Worm (Caenorhabditis elegans): Measurements from ENCODE around the gene F44F4.3.
"Not testable (repeated sequence)": the region's sequence is repeated elsewhere in the genome, so short reads cannot be mapped to it uniquely, and the experiment has no call there.

F44F4.3 gene

DNA sequence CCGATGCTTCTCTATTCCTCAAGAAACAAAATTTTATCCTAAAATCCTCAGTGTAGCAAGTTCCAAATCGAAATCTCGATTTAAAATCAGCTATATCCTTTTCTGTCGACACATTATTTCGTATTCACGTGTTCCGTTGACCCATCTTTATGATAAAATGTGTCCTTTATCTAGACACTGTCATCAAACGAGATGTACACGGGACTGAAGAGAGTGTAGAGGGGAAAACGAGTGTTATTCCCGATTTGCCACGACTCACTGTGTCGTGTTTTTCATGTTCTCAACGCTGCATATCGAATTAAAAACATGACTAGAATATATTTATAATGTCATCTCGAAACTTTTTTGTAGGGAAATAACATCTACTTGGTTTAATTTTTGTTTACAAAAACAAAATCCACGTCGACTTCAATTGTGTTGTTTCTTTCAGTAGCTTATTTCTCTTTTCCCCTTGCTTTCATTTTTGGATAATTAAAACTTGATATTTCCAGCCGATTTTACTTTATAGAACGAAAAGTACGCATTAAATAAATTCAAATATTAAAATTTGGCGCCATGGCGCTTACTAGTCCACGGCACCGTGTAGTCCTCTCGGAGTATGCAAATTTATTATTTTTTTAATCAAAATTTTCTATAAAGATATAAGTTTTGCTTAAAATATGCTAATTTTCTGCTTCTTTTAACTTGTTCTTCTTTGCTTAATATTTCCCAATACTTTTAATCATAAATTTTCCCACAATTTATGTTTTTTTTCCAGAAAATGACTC lies 40.3 kb upstream of the F44F4.3 start, which contains the start of gene metr-1:
Gene metr-1, plus strand, starts transcription at position 758 of the 767 bp plus-strand sequence.
- TF ChIP-seq ets-7 (tag; optimal IDR thresholded peaks at IDR 0.05) (no peak), ama-1 (optimal IDR thresholded peaks at IDR 0.05) (no peak), tbx-37 (GFP tag; conservative IDR thresholded peaks at IDR 0.05) (no peak), scrt-1 (GFP tag; IDR thresholded peaks at IDR 0.05) (no peak), ceh-13 (GFP tag; optimal IDR thresholded peaks at IDR 0.05) (no peak), tbx-11 (GFP tag; IDR thresholded peaks at IDR 0.05) (no peak), pes-1 (GFP tag; IDR thresholded peaks at IDR 0.05) (no peak), B0310.2 (tag; optimal IDR thresholded peaks at IDR 0.05) (no peak), aly-1 (tag; optimal IDR thresholded peaks at IDR 0.05) (no peak), sea-1 (GFP tag; conservative IDR thresholded peaks at IDR 0.05) (no peak), flt-1 (GFP tag; IDR thresholded peaks at IDR 0.05) (no peak), hmg-4 (GFP tag; optimal IDR thresholded peaks at IDR 0.05) (no peak), hnd-1 (tag; optimal IDR thresholded peaks at IDR 0.05) (no peak), hmbx-1 (tag; optimal IDR thresholded peaks at IDR 0.05) (no peak), F13C5.2 (tag; optimal IDR thresholded peaks at IDR 0.05) (no peak)

DNA sequence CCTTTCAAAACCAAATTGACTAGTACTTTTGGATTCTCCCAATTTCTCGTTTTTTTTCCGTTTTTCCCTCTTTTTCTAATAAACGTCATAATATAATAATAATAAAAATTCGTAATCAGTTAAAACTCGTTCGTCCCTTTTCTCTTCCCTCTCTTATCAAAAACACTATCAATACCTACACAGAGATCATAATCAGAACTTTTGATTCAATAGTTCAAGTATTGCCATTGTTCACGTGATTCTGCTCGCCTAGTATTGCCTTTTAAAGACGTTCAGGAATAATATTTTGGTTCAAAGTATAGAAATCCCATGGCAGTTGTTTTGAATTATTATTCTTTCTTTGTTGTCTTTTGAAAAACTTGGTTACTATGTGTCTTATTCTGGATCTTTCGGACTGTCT lies 39.0 kb upstream of the F44F4.3 start:
- TF ChIP-seq B0310.2 (tag; optimal IDR thresholded peaks at IDR 0.05) (no peak), flt-1 (GFP tag; IDR thresholded peaks at IDR 0.05) (no peak), hmbx-1 (tag; optimal IDR thresholded peaks at IDR 0.05) (no peak), ceh-13 (GFP tag; optimal IDR thresholded peaks at IDR 0.05) (no peak), hmg-4 (GFP tag; optimal IDR thresholded peaks at IDR 0.05) (no peak)

DNA sequence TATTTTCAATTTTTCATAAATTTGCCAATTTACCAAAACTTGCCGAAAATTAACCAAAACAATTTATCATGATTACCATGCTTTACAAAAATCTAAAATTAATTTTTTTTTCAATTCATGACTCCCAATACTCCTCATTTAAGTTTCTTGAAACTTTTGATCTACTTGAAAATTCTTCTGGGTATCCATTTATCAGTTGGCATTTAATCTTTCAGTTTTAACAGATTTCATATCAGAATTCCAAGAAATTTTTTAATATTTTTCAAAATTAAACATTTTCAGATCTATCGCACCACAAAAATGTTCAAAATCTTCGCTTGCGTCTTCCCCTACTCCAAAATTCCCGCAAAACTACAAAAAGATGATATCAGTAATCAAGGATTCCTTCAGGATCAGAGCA lies 38.2 kb upstream of the F44F4.3 start, which contains the start of gene Y19D2B.2:
Gene Y19D2B.2, plus strand, starts transcription at position 301 of the 400 bp plus-strand sequence.
- TF ChIP-seq pes-1 (GFP tag; IDR thresholded peaks at IDR 0.05): no peak

DNA sequence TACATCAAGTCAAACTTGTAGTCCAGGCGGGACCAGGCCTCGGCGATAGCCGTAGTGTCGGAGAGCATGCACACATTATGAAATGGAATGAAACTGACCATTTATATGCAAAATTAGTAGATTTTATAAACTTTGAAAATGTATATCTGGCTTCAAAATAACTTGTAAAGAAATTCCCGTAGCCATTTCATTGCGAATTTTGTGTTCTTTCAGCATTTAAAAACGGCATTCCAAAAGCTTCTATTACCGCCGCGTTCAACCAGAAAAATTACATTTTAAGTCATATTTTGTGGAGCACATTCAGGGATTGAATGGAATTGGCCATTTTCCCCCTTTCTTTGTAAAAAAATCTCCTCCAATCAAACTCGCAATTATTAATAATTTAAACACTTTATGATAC lies 37.2 kb upstream of the F44F4.3 start, which contains the start of gene Y19D2B.1:
Gene Y19D2B.1, minus strand, starts transcription at position 101 of the 400 bp plus-strand sequence.
- not testable (repeated sequence) for TF ChIP-seq ets-7 (tag; optimal IDR thresholded peaks at IDR 0.05); scrt-1 (GFP tag; IDR thresholded peaks at IDR 0.05); ama-1 (optimal IDR thresholded peaks at IDR 0.05)

DNA sequence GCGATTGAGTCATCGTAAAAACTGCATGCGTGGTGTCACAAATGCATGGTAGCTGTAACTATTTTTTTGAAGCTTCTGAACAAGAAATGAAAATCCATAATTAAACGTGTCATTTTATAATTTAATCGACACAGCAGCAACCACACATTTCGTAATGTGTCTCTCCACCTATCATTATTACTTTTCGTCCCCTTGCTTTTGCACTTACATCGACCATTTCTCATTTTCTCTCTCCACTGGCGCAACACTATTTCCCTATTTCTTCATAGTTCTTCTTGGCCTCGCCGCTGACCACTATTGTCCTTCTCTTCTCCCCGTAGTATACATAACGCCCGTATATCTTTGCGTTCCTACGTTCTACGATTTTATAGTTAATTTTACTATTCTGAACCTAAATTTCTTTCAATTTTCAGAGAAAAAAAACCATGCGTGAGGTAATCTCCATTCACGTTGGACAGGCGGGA lies 32.6 kb upstream of the F44F4.3 start, which contains the start of gene tba-4:
Gene tba-4, plus strand, starts transcription at position 414 of the 464 bp plus-strand sequence.
- TF ChIP-seq tbx-37 (GFP tag; conservative IDR thresholded peaks at IDR 0.05): no peak
- TF ChIP-seq sea-1 (GFP tag; conservative IDR thresholded peaks at IDR 0.05): no peak
- TF ChIP-seq flt-1 (GFP tag; IDR thresholded peaks at IDR 0.05): no peak
- TF ChIP-seq tra-4 (tag; optimal IDR thresholded peaks at IDR 0.05): no peak
- TF ChIP-seq hmbx-1 (tag; optimal IDR thresholded peaks at IDR 0.05): no peak
- no peak for TF ChIP-seq ceh-36 (tag; optimal IDR thresholded peaks at IDR 0.05)
- TF ChIP-seq B0310.2 (tag; optimal IDR thresholded peaks at IDR 0.05): no peak
- TF ChIP-seq aly-1 (tag; optimal IDR thresholded peaks at IDR 0.05): no peak
- no peak for TF ChIP-seq scrt-1 (GFP tag; IDR thresholded peaks at IDR 0.05)
- no peak for TF ChIP-seq hnd-1 (tag; optimal IDR thresholded peaks at IDR 0.05)
- TF ChIP-seq F13C5.2 (tag; optimal IDR thresholded peaks at IDR 0.05): no peak
- no peak for TF ChIP-seq ets-7 (tag; optimal IDR thresholded peaks at IDR 0.05)
- TF ChIP-seq ama-1 (optimal IDR thresholded peaks at IDR 0.05): no peak
- no peak for TF ChIP-seq ceh-13 (GFP tag; optimal IDR thresholded peaks at IDR 0.05)
- TF ChIP-seq tbx-11 (GFP tag; IDR thresholded peaks at IDR 0.05): no peak
- TF ChIP-seq hmg-4 (GFP tag; optimal IDR thresholded peaks at IDR 0.05): no peak
- no peak for TF ChIP-seq pes-1 (GFP tag; IDR thresholded peaks at IDR 0.05)

DNA sequence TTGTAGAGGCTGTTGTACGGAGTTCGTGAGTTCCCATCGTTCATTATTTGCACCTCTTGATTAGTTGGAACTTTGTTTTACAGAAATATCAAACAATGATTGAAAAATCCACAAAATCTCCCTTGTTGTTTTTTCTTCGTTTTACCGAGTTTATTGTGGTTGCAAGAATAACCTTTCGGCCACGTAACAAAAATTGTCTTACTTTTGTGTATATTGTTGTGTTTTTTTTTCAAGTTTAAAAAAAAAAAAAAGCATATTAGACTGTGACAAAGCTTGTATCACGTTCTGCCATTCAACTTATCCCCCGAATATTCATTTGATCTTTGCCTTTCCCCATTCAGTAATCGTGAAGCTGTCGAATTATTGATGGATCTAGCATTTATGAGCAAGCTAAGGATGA lies 31.5 kb upstream of the F44F4.3 start, which contains the start of gene F44F4.10:
Gene F44F4.10, minus strand, starts transcription at position 101 of the 400 bp plus-strand sequence.
- no peak for TF ChIP-seq tbx-11 (GFP tag; IDR thresholded peaks at IDR 0.05)
- TF ChIP-seq aly-1 (tag; optimal IDR thresholded peaks at IDR 0.05): no peak
- no peak for TF ChIP-seq tra-4 (tag; optimal IDR thresholded peaks at IDR 0.05)
- no peak for TF ChIP-seq B0310.2 (tag; optimal IDR thresholded peaks at IDR 0.05)
- TF ChIP-seq flt-1 (GFP tag; IDR thresholded peaks at IDR 0.05): no peak
- TF ChIP-seq hmbx-1 (tag; optimal IDR thresholded peaks at IDR 0.05): no peak
- TF ChIP-seq ceh-36 (tag; optimal IDR thresholded peaks at IDR 0.05): no peak
- TF ChIP-seq tbx-37 (GFP tag; conservative IDR thresholded peaks at IDR 0.05): no peak
- no peak for TF ChIP-seq hmg-4 (GFP tag; optimal IDR thresholded peaks at IDR 0.05)
- TF ChIP-seq ama-1 (optimal IDR thresholded peaks at IDR 0.05): no peak

DNA sequence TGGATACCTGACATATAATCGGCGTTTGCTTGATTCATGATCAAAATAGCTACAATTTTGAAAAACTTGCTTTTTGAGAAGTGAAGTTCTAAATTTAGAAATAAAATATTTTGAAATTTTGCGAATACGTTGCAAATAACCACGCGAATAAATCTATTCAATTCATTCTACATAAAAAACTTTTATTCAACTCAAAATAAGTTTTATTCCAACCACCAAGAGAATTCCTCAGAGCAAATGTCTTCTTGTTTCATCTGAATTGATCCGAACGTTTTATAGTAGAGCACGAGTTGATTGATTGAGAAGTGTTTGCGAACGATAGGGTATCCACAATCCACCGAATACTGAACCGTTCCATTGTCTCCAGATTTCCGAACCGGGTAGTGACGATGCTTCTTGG lies 30.0 kb upstream of the F44F4.3 start, which contains the start of gene F44F4.9:
Gene F44F4.9, minus strand, starts transcription at position 101 of the 400 bp plus-strand sequence.
- TF ChIP-seq ceh-36 (tag; optimal IDR thresholded peaks at IDR 0.05) (no peak), B0310.2 (tag; optimal IDR thresholded peaks at IDR 0.05) (no peak), flt-1 (GFP tag; IDR thresholded peaks at IDR 0.05) (no peak), sea-1 (GFP tag; conservative IDR thresholded peaks at IDR 0.05) (no peak), pes-1 (GFP tag; IDR thresholded peaks at IDR 0.05) (no peak), scrt-1 (GFP tag; IDR thresholded peaks at IDR 0.05) (no peak), ets-7 (tag; optimal IDR thresholded peaks at IDR 0.05) (no peak), ama-1 (optimal IDR thresholded peaks at IDR 0.05) (no peak), hmbx-1 (tag; optimal IDR thresholded peaks at IDR 0.05) (no peak), aly-1 (tag; optimal IDR thresholded peaks at IDR 0.05) (no peak), F13C5.2 (tag; optimal IDR thresholded peaks at IDR 0.05) (no peak), tra-4 (tag; optimal IDR thresholded peaks at IDR 0.05) (no peak), hnd-1 (tag; optimal IDR thresholded peaks at IDR 0.05) (no peak), ceh-13 (GFP tag; optimal IDR thresholded peaks at IDR 0.05) (no peak)

Measured in whole organism, early embryonic.